Worm (Caenorhabditis elegans) whole organism, mixed stage, embryonic: ENCODE measurements around the gene ubc-21.

Experiments
- M03D4.4 ChIP-seq: sonication (generic microtip); optimal IDR thresholded peaks from 2 replicates; lab custom pipeline; 2017; ENCODE audit warnings: mild to moderate bottlenecking, missing genetic modification characterization, missing compliant biosample characterization
- bed-3 ChIP-seq: fragments of 200-800 bp; sonication (Bioruptor generic); optimal IDR thresholded peaks from 3 replicates; lab custom pipeline; 2018; ENCODE audit warnings: mild to moderate bottlenecking, missing genetic modification characterization, moderate library complexity, missing compliant biosample characterization
- blmp-1 ChIP-seq: fragments of 150-350 bp; optimal IDR thresholded peaks from 2 replicates; lab custom pipeline; 2014; ENCODE audit warnings: missing biosample characterization, missing genetic modification characterization
- ceh-39 ChIP-seq: fragments of 150-350 bp; optimal IDR thresholded peaks from 2 replicates; lab custom pipeline; 2014; ENCODE audit warnings: missing biosample characterization, missing genetic modification characterization
- ceh-43 ChIP-seq: fragments of 200-800 bp; sonication (Bioruptor generic); optimal IDR thresholded peaks from 2 replicates; lab custom pipeline; 2018; ENCODE audit warnings: mild to moderate bottlenecking, missing genetic modification characterization, moderate library complexity, missing compliant biosample characterization
- ceh-83 ChIP-seq: fragments of 200-800 bp; sonication (Bioruptor generic); optimal IDR thresholded peaks from 2 replicates; lab custom pipeline; 2018; ENCODE audit warnings: mild to moderate bottlenecking, missing genetic modification characterization, missing compliant biosample characterization
- ces-1 ChIP-seq: fragments of 150-350 bp; optimal IDR thresholded peaks from 2 replicates; lab custom pipeline; 2014; ENCODE audit warnings: missing biosample characterization, missing genetic modification reagents, missing genetic modification characterization
- cnd-1 ChIP-seq: fragments of 200-800 bp; sonication (Bioruptor generic); optimal IDR thresholded peaks from 2 replicates; lab custom pipeline; 2018; ENCODE audit warnings: mild to moderate bottlenecking, missing genetic modification characterization, missing compliant biosample characterization
- drap-1 ChIP-seq: fragments of 200-800 bp; sonication (Bioruptor generic); optimal IDR thresholded peaks from 3 replicates; lab custom pipeline; 2018; ENCODE audit warnings: mild to moderate bottlenecking, missing genetic modification characterization, missing compliant biosample characterization
- elt-1 ChIP-seq: sonication (generic microtip); optimal IDR thresholded peaks from 2 replicates; lab custom pipeline; 2017; ENCODE audit warnings: missing genetic modification characterization, mild to moderate bottlenecking, missing compliant biosample characterization, antibody characterized with exemption, moderate library complexity, borderline replicate concordance; ENCODE audit not compliant: insufficient read depth
- elt-3 ChIP-seq: fragments of 150-350 bp; optimal IDR thresholded peaks from 2 replicates; lab custom pipeline; 2014; ENCODE audit warnings: missing biosample characterization, missing genetic modification characterization
- flh-1 ChIP-seq: fragments of 200-800 bp; sonication (Bioruptor generic); optimal IDR thresholded peaks from 2 replicates; lab custom pipeline; 2018; ENCODE audit warnings: mild to moderate bottlenecking, missing genetic modification characterization, moderate library complexity, missing compliant biosample characterization
- ham-2 ChIP-seq: fragments of 200-800 bp; sonication (Bioruptor generic); optimal IDR thresholded peaks from 2 replicates; lab custom pipeline; 2018; ENCODE audit warnings: mild to moderate bottlenecking, missing genetic modification characterization, missing compliant biosample characterization
- hlh-1 ChIP-seq: fragments of 150-350 bp; optimal IDR thresholded peaks from 2 replicates; lab custom pipeline; 2014; ENCODE audit warnings: missing biosample characterization, missing genetic modification reagents, missing genetic modification characterization
- lin-13 ChIP-seq: fragments of 150-350 bp; optimal IDR thresholded peaks from 2 replicates; lab custom pipeline; 2014; ENCODE audit warnings: missing biosample characterization, missing genetic modification characterization
- lin-32 ChIP-seq: fragments of 200-800 bp; sonication (Bioruptor generic); optimal IDR thresholded peaks from 2 replicates; lab custom pipeline; 2018; ENCODE audit warnings: mild to moderate bottlenecking, missing genetic modification characterization, missing compliant biosample characterization
- lsy-2 ChIP-seq: fragments of 150-350 bp; optimal IDR thresholded peaks from 2 replicates; lab custom pipeline; 2014; ENCODE audit warnings: missing biosample characterization, missing genetic modification characterization
- mab-5 ChIP-seq: fragments of 150-350 bp; optimal IDR thresholded peaks from 2 replicates; lab custom pipeline; 2014; ENCODE audit warnings: missing biosample characterization, missing genetic modification characterization
- mep-1 ChIP-seq: fragments of 150-350 bp; optimal IDR thresholded peaks from 2 replicates; lab custom pipeline; 2017; ENCODE audit warnings: missing biosample characterization, missing genetic modification reagents, missing genetic modification characterization, inconsistent platforms
- mls-2 ChIP-seq: sonication (generic microtip); optimal IDR thresholded peaks from 2 replicates; lab custom pipeline; 2016; ENCODE audit warnings: mild to moderate bottlenecking, missing genetic modification characterization, moderate library complexity, missing compliant biosample characterization
- nhr-12 ChIP-seq: fragments of 150-350 bp; optimal IDR thresholded peaks from 2 replicates; lab custom pipeline; 2014; ENCODE audit warnings: missing biosample characterization, missing genetic modification characterization
- nhr-2 ChIP-seq: fragments of 150-350 bp; optimal IDR thresholded peaks from 2 replicates; lab custom pipeline; 2014; ENCODE audit warnings: missing biosample characterization, missing genetic modification characterization
- nhr-237 ChIP-seq: fragments of 150-350 bp; optimal IDR thresholded peaks from 2 replicates; lab custom pipeline; 2014; ENCODE audit warnings: missing biosample characterization, missing genetic modification characterization
- nhr-28 ChIP-seq: fragments of 150-350 bp; optimal IDR thresholded peaks from 2 replicates; lab custom pipeline; 2014; ENCODE audit warnings: missing biosample characterization, missing genetic modification characterization
- nhr-76 ChIP-seq: sonication (generic microtip); optimal IDR thresholded peaks from 2 replicates; lab custom pipeline; 2017; ENCODE audit warnings: missing biosample characterization, missing genetic modification characterization
- pha-4 ChIP-seq: fragments of 150-350 bp; optimal IDR thresholded peaks from 2 replicates; lab custom pipeline; 2018; ENCODE audit warnings: missing biosample characterization, missing genetic modification reagents, missing genetic modification characterization
- sem-2 ChIP-seq: fragments of 200-800 bp; sonication (Bioruptor generic); optimal IDR thresholded peaks from 2 replicates; lab custom pipeline; 2018; ENCODE audit warnings: mild to moderate bottlenecking, missing genetic modification characterization, missing compliant biosample characterization
- snpc-4 ChIP-seq: fragments of 150-350 bp; optimal IDR thresholded peaks from 2 replicates; lab custom pipeline; 2014; ENCODE audit warnings: missing biosample characterization, missing genetic modification characterization
- sptf-1 ChIP-seq: sonication (generic microtip); optimal IDR thresholded peaks from 2 replicates; lab custom pipeline; 2017; ENCODE audit warnings: mild to moderate bottlenecking, missing genetic modification characterization, moderate library complexity, missing compliant biosample characterization
- tbx-8 ChIP-seq: fragments of 200-800 bp; sonication (Bioruptor generic); optimal IDR thresholded peaks from 2 replicates; lab custom pipeline; 2018; ENCODE audit warnings: mild to moderate bottlenecking, missing genetic modification characterization, moderate library complexity, missing compliant biosample characterization
- unc-120 ChIP-seq: sonication (generic microtip); optimal IDR thresholded peaks from 2 replicates; lab custom pipeline; 2017; ENCODE audit warnings: missing genetic modification characterization, missing compliant biosample characterization; ENCODE audit not compliant: poor library complexity, severe bottlenecking
- unc-39 ChIP-seq: fragments of 150-350 bp; optimal IDR thresholded peaks from 2 replicates; lab custom pipeline; 2014; ENCODE audit warnings: missing biosample characterization, missing genetic modification characterization
- unc-62 ChIP-seq: fragments of 150-350 bp; optimal IDR thresholded peaks from 2 replicates; lab custom pipeline; 2014; ENCODE audit warnings: missing biosample characterization, missing genetic modification reagents, missing genetic modification characterization
- zip-8 ChIP-seq: fragments of 150-350 bp; optimal IDR thresholded peaks from 2 replicates; lab custom pipeline; 2014; ENCODE audit warnings: missing biosample characterization, missing genetic modification characterization
- ztf-11 ChIP-seq: fragments of 150-350 bp; optimal IDR thresholded peaks from 2 replicates; lab custom pipeline; 2014; ENCODE audit warnings: missing biosample characterization, missing genetic modification characterization

The ubc-21 gene

ce11 chrX:8835887-8836348 lies 33.5 kb upstream of the ubc-21 start, which contains the start of gene C28G1.2:
C28G1.2 (plus strand) TSS chrX:8836016.
- TF ChIP-seq zip-8 (tag; lab: Kevin White, UChicago) (no peak), tbx-8 (GFP tag; lab: Kevin White, UChicago) (peak; percentile 94), unc-39 (tag; lab: Kevin White, UChicago) (peak; percentile 88), nhr-12 (peak; percentile 68), cnd-1 (tag; lab: Kevin White, UChicago) (peak; percentile 97), M03D4.4 (peak; percentile 97), ces-1 (peak; percentile 78), blmp-1 (tag; lab: Kevin White, UChicago) (peak; percentile 21), drap-1 (GFP tag; lab: Kevin White, UChicago) (peak; percentile 98), unc-62 (GFP tag; lab: Kevin White, UChicago) (peak; percentile 69), lin-13 (peak; percentile 72), snpc-4 (tag; lab: Kevin White, UChicago) (no peak), mep-1 (tag; lab: Kevin White, UChicago) (peak; percentile 78), mls-2 (tag; lab: Kevin White, UChicago) (peak; percentile 99), elt-1 (tag; lab: Kevin White, UChicago) (peak; percentile 33), bed-3 (GFP tag; lab: Kevin White, UChicago) (peak; percentile 90), pha-4 (peak; percentile 65), ceh-39 (peak; percentile 69), unc-120 (tag; lab: Kevin White, UChicago) (peak; percentile 98), ceh-83 (peak; percentile 98), flh-1 (peak; percentile 94), lin-32 (GFP tag; lab: Kevin White, UChicago) (peak; percentile 93), sptf-1 (peak; percentile 98), ceh-43 (peak; percentile 94), nhr-237 (tag; lab: Kevin White, UChicago) (peak; percentile 89), nhr-2 (tag; lab: Kevin White, UChicago) (peak; percentile 28), mab-5 (tag; lab: Kevin White, UChicago) (peak; percentile 1), hlh-1 (tag; lab: Kevin White, UChicago) (peak; percentile 69), ztf-11 (tag; lab: Kevin White, UChicago) (peak; percentile 51), sem-2 (GFP tag; lab: Kevin White, UChicago) (peak; percentile 92), ham-2 (GFP tag; lab: Kevin White, UChicago) (peak; percentile 93), nhr-28 (tag; lab: Kevin White, UChicago) (peak; percentile 67), nhr-76 (no peak), lsy-2 (tag; lab: Kevin White, UChicago) (peak; percentile 79), elt-3 (peak; percentile 15)

- TF ChIP-seq sptf-1 = no peak
- no peak for TF ChIP-seq nhr-237 (tag; lab: Kevin White, UChicago)
- TF ChIP-seq bed-3 (GFP tag; lab: Kevin White, UChicago) = no peak
- no peak for TF ChIP-seq elt-1 (tag; lab: Kevin White, UChicago)
- TF ChIP-seq tbx-8 (GFP tag; lab: Kevin White, UChicago) = no peak
Observed at ce11 chrX:8838176-8838575, 31.2 kb upstream of the ubc-21 start.

- TF ChIP-seq nhr-28 (tag; lab: Kevin White, UChicago) (no peak), lsy-2 (tag; lab: Kevin White, UChicago) (no peak), mep-1 (tag; lab: Kevin White, UChicago) (no peak), unc-120 (tag; lab: Kevin White, UChicago) (no peak), unc-39 (tag; lab: Kevin White, UChicago) (no peak), nhr-76 (no peak), elt-1 (tag; lab: Kevin White, UChicago) (no peak), ces-1 (no peak), sptf-1 (no peak), lin-13 (no peak), snpc-4 (tag; lab: Kevin White, UChicago) (no peak), tbx-8 (GFP tag; lab: Kevin White, UChicago) (no peak), bed-3 (GFP tag; lab: Kevin White, UChicago) (no peak), nhr-237 (tag; lab: Kevin White, UChicago) (no peak)
Observed at ce11 chrX:8843988-8844387, 25.4 kb upstream of the ubc-21 start, which contains the start of gene ubc-23. ubc-23 (plus strand) TSS chrX:8844288.
